Fruit fly (Drosophila melanogaster): Measurements from ENCODE around the gene CG1607.

The CG1607 gene

dm6 chr3R:31438856-31439255 lies 56.9 kb downstream of the CG1607 start:
- TF ChIP-seq svp (GFP tag) (peak; percentile 88), CG3032 (tag; optimal IDR thresholded peaks at IDR 0.05) (no peak)

dm6 chr3R:31439986-31440385 lies 58.1 kb downstream of the CG1607 start:
- peak; percentile 50 for TF ChIP-seq Eip78C (GFP tag)
- peak; percentile 69 for TF ChIP-seq Hr4 (GFP tag; optimal IDR thresholded peaks at IDR 0.05)
- TF ChIP-seq CG3919 (GFP tag; optimal IDR thresholded peaks at IDR 0.05) = peak; percentile 19
- TF ChIP-seq CG15336 (GFP tag; IDR thresholded peaks at IDR 0.05) = peak; percentile 48; the same call in 1 of the 2 replicates
- peak; percentile 45 for TF ChIP-seq CG6276 (GFP tag; optimal IDR thresholded peaks at IDR 0.05)
- no peak for TF ChIP-seq fd59A (GFP tag; optimal IDR thresholded peaks at IDR 0.05)
- TF ChIP-seq dsx (GFP tag; optimal IDR thresholded peaks at IDR 0.05; ENCODE audit: poor library complexity, severe bottlenecking) = no peak
- no peak for TF ChIP-seq CG8319 (GFP tag; optimal IDR thresholded peaks at IDR 0.05)
- no peak for TF ChIP-seq esn (GFP tag; optimal IDR thresholded peaks at IDR 0.05)
- no peak for TF ChIP-seq CG3032 (tag; optimal IDR thresholded peaks at IDR 0.05)
- TF ChIP-seq CG11762 (GFP tag; optimal IDR thresholded peaks at IDR 0.05; ENCODE audit: insufficient read depth) = no peak
- peak; percentile 55; the same call in 2 of the 3 replicates for TF ChIP-seq CG8119 (GFP tag; IDR thresholded peaks at IDR 0.05)
- peak; percentile 67 for TF ChIP-seq svp (GFP tag)
- no peak for TF ChIP-seq ss (GFP tag; optimal IDR thresholded peaks at IDR 0.05)
- TF ChIP-seq Ets21C (GFP tag; optimal IDR thresholded peaks at IDR 0.05) = no peak
- TF ChIP-seq Sox15 (GFP tag; optimal IDR thresholded peaks at IDR 0.05) = no peak
- peak; percentile 15 for TF ChIP-seq Ets96B (tag; optimal IDR thresholded peaks at IDR 0.05)
- TF ChIP-seq CG11902 (GFP tag; optimal IDR thresholded peaks at IDR 0.05) = no peak
- no peak for TF ChIP-seq CG10631 (GFP tag; optimal IDR thresholded peaks at IDR 0.05)
- TF ChIP-seq vri (GFP tag; optimal IDR thresholded peaks at IDR 0.05) = no peak
- peak; percentile 22 for TF ChIP-seq net (GFP tag; optimal IDR thresholded peaks at IDR 0.05)
- TF ChIP-seq pdm3 (GFP tag; optimal IDR thresholded peaks at IDR 0.05) = peak; percentile 13
- no peak for TF ChIP-seq Sox14 (GFP tag; optimal IDR thresholded peaks at IDR 0.05)
- peak; percentile 14; the same call in 1 of the 2 replicates for TF ChIP-seq CG11294 (GFP tag; IDR thresholded peaks at IDR 0.05)
- no peak for TF ChIP-seq topi (GFP tag; optimal IDR thresholded peaks at IDR 0.05)
- peak; percentile 32 for TF ChIP-seq Hr39 (GFP tag; optimal IDR thresholded peaks at IDR 0.05)
- TF ChIP-seq Hr38 (GFP tag; optimal IDR thresholded peaks at IDR 0.05) = no peak
- TF ChIP-seq CG6808 (GFP tag; optimal IDR thresholded peaks at IDR 0.05) = no peak
- peak; percentile 13 for TF ChIP-seq OdsH (GFP tag; optimal IDR thresholded peaks at IDR 0.05)
- peak; percentile 13 for TF ChIP-seq achi (GFP tag; optimal IDR thresholded peaks at IDR 0.05)
- TF ChIP-seq CG32006 (GFP tag; optimal IDR thresholded peaks at IDR 0.05) = peak; percentile 59
- TF ChIP-seq CG4318 (GFP tag; optimal IDR thresholded peaks at IDR 0.05) = peak; percentile 26
- no peak for TF ChIP-seq CG9139 (GFP tag; optimal IDR thresholded peaks at IDR 0.05)

dm6 chr3R:31440561-31440960 lies 58.7 kb downstream of the CG1607 start:
- TF ChIP-seq Hr39 (GFP tag; optimal IDR thresholded peaks at IDR 0.05) (no peak), Hr4 (GFP tag; optimal IDR thresholded peaks at IDR 0.05) (no peak), CG3032 (tag; optimal IDR thresholded peaks at IDR 0.05) (no peak), CG3919 (GFP tag; optimal IDR thresholded peaks at IDR 0.05) (no peak), Lpt (GFP tag; optimal IDR thresholded peaks at IDR 0.05) (no peak), CG31627 (GFP tag; optimal IDR thresholded peaks at IDR 0.05) (no peak), CG11902 (GFP tag; optimal IDR thresholded peaks at IDR 0.05) (no peak), fd59A (GFP tag; optimal IDR thresholded peaks at IDR 0.05) (no peak), eg (GFP tag; IDR thresholded peaks at IDR 0.05) (no peak), CG9139 (GFP tag; optimal IDR thresholded peaks at IDR 0.05) (no peak), dsx (GFP tag; optimal IDR thresholded peaks at IDR 0.05; ENCODE audit: poor library complexity, severe bottlenecking) (no peak), Eip75B (GFP tag; optimal IDR thresholded peaks at IDR 0.05) (no peak), esn (GFP tag; optimal IDR thresholded peaks at IDR 0.05) (no peak), CG1621 (tag; optimal IDR thresholded peaks at IDR 0.05) (no peak), Sox14 (GFP tag; optimal IDR thresholded peaks at IDR 0.05) (no peak)

Data from whole organism, prepupa.